Fruit fly (Drosophila melanogaster): Measurements from ENCODE around the gene Atg2.

The Atg2 gene

DNA sequence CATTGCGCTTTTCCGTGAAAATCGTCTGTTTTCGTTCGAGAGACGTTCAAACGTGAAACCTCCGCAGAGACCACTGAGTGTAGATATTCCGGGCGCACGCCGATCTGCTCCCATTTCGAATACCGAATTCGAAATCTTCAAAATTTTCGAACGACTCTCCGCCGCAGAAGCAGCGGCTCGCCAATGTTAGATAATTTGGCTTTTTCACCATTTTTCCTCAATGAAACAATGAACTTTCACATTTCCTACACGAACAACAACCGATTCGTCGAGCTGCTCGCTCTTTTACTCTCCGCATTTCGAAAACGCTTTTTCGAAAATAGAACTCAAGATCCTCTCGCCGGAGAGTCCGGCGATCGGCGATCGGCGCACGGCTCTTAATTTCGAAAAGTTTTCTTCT lies 12.0 kb upstream of the Atg2 start:
- TF ChIP-seq CG15710 (tag; optimal IDR thresholded peaks at IDR 0.05) (no peak), gl (tag; optimal IDR thresholded peaks at IDR 0.05) (no peak), CG10348 (GFP tag; IDR thresholded peaks at IDR 0.05) (no peak), Ets98B (GFP tag; IDR thresholded peaks at IDR 0.05) (no peak), CG14655 (GFP tag; optimal IDR thresholded peaks at IDR 0.05) (no peak), D1 (tag; optimal IDR thresholded peaks at IDR 0.05) (no peak), CG4496 (GFP tag; IDR thresholded peaks at IDR 0.05) (no peak), CG12605 (GFP tag; IDR thresholded peaks at IDR 0.05) (no peak), CG8301 (tag; optimal IDR thresholded peaks at IDR 0.05) (no peak), rn (GFP tag; IDR thresholded peaks at IDR 0.05) (no peak), CG13204 (GFP tag; optimal IDR thresholded peaks at IDR 0.05) (no peak), EcR (GFP tag; optimal IDR thresholded peaks at IDR 0.05) (no peak), CG9948 (tag; optimal IDR thresholded peaks at IDR 0.05) (no peak), fd96Ca (GFP tag; IDR thresholded peaks at IDR 0.05) (no peak), Pif1A (GFP tag; optimal IDR thresholded peaks at IDR 0.05) (no peak), CG34367 (tag; optimal IDR thresholded peaks at IDR 0.05) (no peak), CG17806 (tag; optimal IDR thresholded peaks at IDR 0.05) (no peak), Pif1B (GFP tag; optimal IDR thresholded peaks at IDR 0.05) (no peak), CG8159 (tag; optimal IDR thresholded peaks at IDR 0.05) (no peak), CG32121 (GFP tag; IDR thresholded peaks at IDR 0.05) (no peak)

- TF ChIP-seq rn (GFP tag; IDR thresholded peaks at IDR 0.05) (no peak), CG12605 (GFP tag; IDR thresholded peaks at IDR 0.05) (no peak), Pif1B (GFP tag; optimal IDR thresholded peaks at IDR 0.05) (no peak), CG32121 (GFP tag; IDR thresholded peaks at IDR 0.05) (peak; percentile 40; the same call in 1 of the 2 replicates), CG4496 (GFP tag; IDR thresholded peaks at IDR 0.05) (peak; percentile 52; the same call in 1 of the 3 replicates)
Measured at dm6 chr3L:2763762-2764161, 10.4 kb upstream of the Atg2 start.

dm6 chr3L:2765013-2765738 lies 9.0 kb upstream of the Atg2 start:
- TF ChIP-seq Pif1B (GFP tag; optimal IDR thresholded peaks at IDR 0.05) (peak; percentile 7), CG4496 (GFP tag; IDR thresholded peaks at IDR 0.05) (peak; percentile 63; the same call in 1 of the 3 replicates), fd96Ca (GFP tag; IDR thresholded peaks at IDR 0.05) (no peak), rn (GFP tag; IDR thresholded peaks at IDR 0.05) (no peak), CG9948 (tag; optimal IDR thresholded peaks at IDR 0.05) (no peak), CG8159 (tag; optimal IDR thresholded peaks at IDR 0.05) (peak; percentile 13), CG15710 (tag; optimal IDR thresholded peaks at IDR 0.05) (no peak), CG12605 (GFP tag; IDR thresholded peaks at IDR 0.05) (no peak), CG17806 (tag; optimal IDR thresholded peaks at IDR 0.05) (peak; percentile 0), Pif1A (GFP tag; optimal IDR thresholded peaks at IDR 0.05) (peak; percentile 25), CG14655 (GFP tag; optimal IDR thresholded peaks at IDR 0.05) (no peak), D1 (tag; optimal IDR thresholded peaks at IDR 0.05) (peak; percentile 13), Ets98B (GFP tag; IDR thresholded peaks at IDR 0.05) (peak; percentile 45)

- 0 out of 3 replicates have a peak, but pooled peaks have one; percentile 0 for TF ChIP-seq CG4496 (GFP tag; IDR thresholded peaks at IDR 0.05)
- no peak for TF ChIP-seq Pif1B (GFP tag; optimal IDR thresholded peaks at IDR 0.05)
Measured at dm6 chr3L:2765794-2766268, 8.3 kb upstream of the Atg2 start.

dm6 chr3L:2766269-2767088 lies 7.7 kb upstream of the Atg2 start, which contains the start of the genes Mrtf and Non2:
Gene Mrtf (minus strand): TSS chr3L:2766536.
Gene Non2 (plus strand): TSS chr3L:2766999.
- TF ChIP-seq CG13204 (GFP tag; optimal IDR thresholded peaks at IDR 0.05) (no peak), EcR (GFP tag; optimal IDR thresholded peaks at IDR 0.05) (no peak), CG14655 (GFP tag; optimal IDR thresholded peaks at IDR 0.05) (peak; percentile 45), Ets98B (GFP tag; IDR thresholded peaks at IDR 0.05) (peak; percentile 44), CG10348 (GFP tag; IDR thresholded peaks at IDR 0.05) (no peak), CG32121 (GFP tag; IDR thresholded peaks at IDR 0.05) (no peak), CG34367 (tag; optimal IDR thresholded peaks at IDR 0.05) (peak; percentile 19), CG8301 (tag; optimal IDR thresholded peaks at IDR 0.05) (peak; percentile 17), CG8159 (tag; optimal IDR thresholded peaks at IDR 0.05) (peak; percentile 53), Pif1A (GFP tag; optimal IDR thresholded peaks at IDR 0.05) (peak; percentile 54), CG9948 (tag; optimal IDR thresholded peaks at IDR 0.05) (peak; percentile 36), CG15710 (tag; optimal IDR thresholded peaks at IDR 0.05) (peak; percentile 47), CG17806 (tag; optimal IDR thresholded peaks at IDR 0.05) (peak; percentile 32), CG4496 (GFP tag; IDR thresholded peaks at IDR 0.05) (no peak), D1 (tag; optimal IDR thresholded peaks at IDR 0.05) (no peak), Snoo (tag; optimal IDR thresholded peaks at IDR 0.05) (peak; percentile 35), rn (GFP tag; IDR thresholded peaks at IDR 0.05) (0 out of 2 replicates have a peak, but pooled peaks have one; percentile 18), CG12605 (GFP tag; IDR thresholded peaks at IDR 0.05) (0 out of 2 replicates have a peak, but pooled peaks have one; percentile 13), Pif1B (GFP tag; optimal IDR thresholded peaks at IDR 0.05) (no peak), gl (tag; optimal IDR thresholded peaks at IDR 0.05) (no peak), fd96Ca (GFP tag; IDR thresholded peaks at IDR 0.05) (peak; percentile 57; the same call in 2 of the 3 replicates)

Measured in whole organism, pupa.